Fruit fly (Drosophila melanogaster) whole organism: Measurements from ENCODE around the gene CG7991.

Source experiments
- Dll ChIP-seq: fragments of >200 bp; optimal IDR thresholded peaks from 2 replicates; lab custom pipeline; 2017
- pan ChIP-seq: fragments of >200 bp; optimal IDR thresholded peaks from 2 replicates; lab custom pipeline; 2017
- psq ChIP-seq: fragments of >200 bp; optimal IDR thresholded peaks from 2 replicates; lab custom pipeline; 2017
- usp ChIP-seq: fragments of >200 bp; optimal IDR thresholded peaks from 2 replicates; lab custom pipeline; 2017; ENCODE audit warnings: missing biosample characterization, missing genetic modification characterization, mixed read lengths

dm6 chr3L:1648690-1649355 lies 25.7 kb upstream of the CG7991 start, which contains the start of gene CG13920:
- TF ChIP-seq psq (lab: Kevin White, UChicago) = no peak
- TF ChIP-seq pan = no peak
- TF ChIP-seq Dll (lab: Kevin White, UChicago) = no peak
- no peak for TF ChIP-seq usp
